Fruit fly (Drosophila melanogaster): ENCODE results near the gene MED28.

- peak; percentile 92 for TF ChIP-seq pad (GFP tag; optimal IDR thresholded peaks at IDR 0.05)
- no peak for TF ChIP-seq CG7101 (tag; optimal IDR thresholded peaks at IDR 0.05)
- TF ChIP-seq CG7045 (GFP tag; optimal IDR thresholded peaks at IDR 0.05): no peak
- no peak for TF ChIP-seq Clk (GFP tag; optimal IDR thresholded peaks at IDR 0.05)
- no peak for TF ChIP-seq CG5204 (GFP tag; optimal IDR thresholded peaks at IDR 0.05)
- TF ChIP-seq cnc (optimal IDR thresholded peaks at IDR 0.05): no peak
- TF ChIP-seq CG1620 (GFP tag; optimal IDR thresholded peaks at IDR 0.05): no peak
- TF ChIP-seq CG14711 (tag; optimal IDR thresholded peaks at IDR 0.05): no peak
- no peak for TF ChIP-seq toe (GFP tag; optimal IDR thresholded peaks at IDR 0.05)
- TF ChIP-seq ovo (GFP tag; optimal IDR thresholded peaks at IDR 0.05): no peak
- no peak for TF ChIP-seq Crg-1 (GFP tag; optimal IDR thresholded peaks at IDR 0.05)
- TF ChIP-seq bab1 (GFP tag; optimal IDR thresholded peaks at IDR 0.05): no peak
Observed at dm6 chr3R:25438353-25438986, 38.3 kb upstream of the MED28 start.
